Worm (Caenorhabditis elegans): ENCODE data around the gene ceh-1.

DNA sequence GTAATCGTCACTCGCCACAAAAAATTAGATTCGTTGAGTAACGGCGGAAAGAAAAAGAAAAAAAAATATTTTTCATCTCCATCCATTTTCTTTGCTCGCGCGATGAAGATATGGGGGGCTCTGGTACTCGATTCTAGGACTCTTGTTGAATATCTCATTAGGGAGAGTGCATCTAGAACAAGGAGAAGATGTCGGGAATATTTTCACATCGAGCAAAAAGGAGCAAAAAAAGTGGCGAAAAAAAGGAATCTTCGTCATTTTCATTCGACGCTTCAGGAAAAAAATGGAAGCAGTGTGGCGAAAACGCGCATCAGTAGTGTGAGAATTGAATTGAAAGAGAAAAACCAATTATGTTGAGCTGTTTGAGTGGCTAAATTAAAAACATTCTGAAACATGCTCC is 30.2 kb downstream of the ceh-1 start:
- no peak for TF ChIP-seq ZK546.5 (tag; optimal IDR thresholded peaks at IDR 0.05)
- TF ChIP-seq skn-1 (tag; optimal IDR thresholded peaks at IDR 0.05) = no peak
- no peak for TF ChIP-seq pha-4 (tag; optimal IDR thresholded peaks at IDR 0.05)
- no peak for TF ChIP-seq aly-2 (tag; optimal IDR thresholded peaks at IDR 0.05)
- no peak for TF ChIP-seq egl-27 (tag; optimal IDR thresholded peaks at IDR 0.05)
- no peak for TF ChIP-seq nhr-11 (tag; optimal IDR thresholded peaks at IDR 0.05)
- no peak for TF ChIP-seq elt-1 (tag; optimal IDR thresholded peaks at IDR 0.05)
- TF ChIP-seq ztf-11 (tag; optimal IDR thresholded peaks at IDR 0.05) = no peak
- TF ChIP-seq fos-1 (tag; optimal IDR thresholded peaks at IDR 0.05) = no peak
- TF ChIP-seq lin-39 (tag; optimal IDR thresholded peaks at IDR 0.05) = no peak
- TF ChIP-seq unc-39 (tag; optimal IDR thresholded peaks at IDR 0.05) = no peak

All from whole organism, L3 larva.